Worm (Caenorhabditis elegans): Measurements from ENCODE around the gene paic-1.

paic-1 gene

DNA sequence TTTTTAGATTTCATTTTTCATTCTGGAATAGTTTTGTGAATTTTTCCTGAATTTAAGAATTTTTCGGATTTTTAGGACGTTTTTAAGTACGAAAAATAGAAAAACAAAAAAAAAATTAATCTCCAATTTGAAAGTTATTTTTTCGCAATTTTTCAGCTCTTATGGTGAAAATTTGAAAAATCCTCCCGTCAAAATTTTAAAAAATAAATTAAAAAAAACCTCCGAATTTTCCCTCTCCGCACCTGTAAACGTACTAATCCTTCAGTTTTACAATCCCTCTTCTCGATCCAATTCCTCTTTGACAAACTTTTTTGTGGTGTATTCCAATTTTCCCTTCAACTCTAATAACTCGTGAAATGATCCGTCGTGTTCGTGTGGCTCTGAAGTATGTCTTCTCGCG is 5.9 kb upstream of the paic-1 start, which contains the start of gene B0286.1:
TSS of gene B0286.1 (plus strand) at position 301 of the 400 bp plus-strand sequence.
- TF ChIP-seq B0310.2 (tag; optimal IDR thresholded peaks at IDR 0.05): no peak
- no peak for TF ChIP-seq F13C5.2 (tag; optimal IDR thresholded peaks at IDR 0.05)
- no peak for TF ChIP-seq tbx-37 (GFP tag; conservative IDR thresholded peaks at IDR 0.05)
- TF ChIP-seq ama-1 (optimal IDR thresholded peaks at IDR 0.05): no peak
- TF ChIP-seq tbx-11 (GFP tag; IDR thresholded peaks at IDR 0.05): no peak
- no peak for TF ChIP-seq pes-1 (GFP tag; IDR thresholded peaks at IDR 0.05)
- TF ChIP-seq tra-4 (tag; optimal IDR thresholded peaks at IDR 0.05): no peak
- no peak for TF ChIP-seq scrt-1 (GFP tag; IDR thresholded peaks at IDR 0.05)
- TF ChIP-seq ceh-36 (tag; optimal IDR thresholded peaks at IDR 0.05): no peak
- TF ChIP-seq ets-7 (tag; optimal IDR thresholded peaks at IDR 0.05): no peak
- no peak for TF ChIP-seq sea-1 (GFP tag; conservative IDR thresholded peaks at IDR 0.05)
- TF ChIP-seq hnd-1 (tag; optimal IDR thresholded peaks at IDR 0.05): no peak

DNA sequence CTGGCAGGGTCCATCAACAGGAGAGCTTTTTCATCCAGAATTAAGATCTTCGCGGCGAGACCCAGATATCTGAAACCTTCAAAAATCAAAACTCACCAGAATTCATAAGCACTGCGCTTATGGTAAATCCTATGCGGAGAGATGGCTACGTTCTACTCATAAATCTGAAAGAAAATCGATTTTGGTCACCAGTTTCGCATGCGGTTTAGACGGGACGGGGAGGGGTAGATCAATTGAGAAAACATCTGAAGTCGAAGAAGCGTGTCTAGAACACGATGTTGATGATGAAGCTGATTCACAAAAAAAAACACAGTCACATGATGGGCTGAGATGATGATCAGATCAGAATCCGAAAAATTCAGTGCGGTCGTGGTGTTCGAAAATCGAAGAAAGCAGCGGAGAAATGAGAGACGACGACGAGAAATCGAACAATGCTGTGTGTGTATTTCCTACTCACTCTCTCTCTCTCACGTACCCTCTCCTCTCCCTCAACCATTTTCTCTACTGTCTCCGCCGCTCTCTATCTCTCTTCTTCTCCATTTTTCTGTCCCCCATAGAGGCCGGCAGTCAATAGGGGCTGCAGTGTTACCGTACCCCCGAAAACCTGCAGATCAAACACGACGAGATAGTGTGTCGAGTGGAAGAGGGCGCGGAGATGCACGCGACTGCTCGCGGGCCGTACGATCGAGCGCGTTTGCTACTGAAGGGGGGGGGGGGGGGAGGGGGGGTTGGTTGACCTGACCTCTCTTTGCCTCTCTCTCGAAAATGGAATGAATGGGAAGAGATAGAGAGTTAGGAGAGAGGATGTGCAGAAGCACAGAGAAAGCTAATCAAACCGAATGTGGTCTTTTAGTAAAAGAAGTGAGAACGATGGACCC is 4.2 kb upstream of the paic-1 start, which contains the start of gene ntl-2:
TSS of gene ntl-2 (minus strand) at position 171 of the 878 bp plus-strand sequence.
- TF ChIP-seq B0310.2 (tag; optimal IDR thresholded peaks at IDR 0.05): peak; percentile 55
- peak; percentile 75 for TF ChIP-seq F13C5.2 (tag; optimal IDR thresholded peaks at IDR 0.05)
- TF ChIP-seq aly-1 (tag; optimal IDR thresholded peaks at IDR 0.05): no peak
- TF ChIP-seq ceh-13 (GFP tag; optimal IDR thresholded peaks at IDR 0.05): peak; percentile 16
- peak; percentile 44; the same call in 1 of the 2 replicates for TF ChIP-seq tbx-11 (GFP tag; IDR thresholded peaks at IDR 0.05)
- TF ChIP-seq sea-1 (GFP tag; conservative IDR thresholded peaks at IDR 0.05): 0 out of 2 replicates have a peak, but pooled peaks have one; percentile 58
- no peak for TF ChIP-seq tbx-37 (GFP tag; conservative IDR thresholded peaks at IDR 0.05)
- no peak for TF ChIP-seq tra-4 (tag; optimal IDR thresholded peaks at IDR 0.05)
- peak; percentile 67 for TF ChIP-seq ceh-36 (tag; optimal IDR thresholded peaks at IDR 0.05)
- no peak for TF ChIP-seq scrt-1 (GFP tag; IDR thresholded peaks at IDR 0.05)
- TF ChIP-seq hmbx-1 (tag; optimal IDR thresholded peaks at IDR 0.05): no peak
- TF ChIP-seq ama-1 (optimal IDR thresholded peaks at IDR 0.05): no peak
- TF ChIP-seq hmg-4 (GFP tag; optimal IDR thresholded peaks at IDR 0.05): peak; percentile 93
- TF ChIP-seq pes-1 (GFP tag; IDR thresholded peaks at IDR 0.05): peak; percentile 66
- no peak for TF ChIP-seq ets-7 (tag; optimal IDR thresholded peaks at IDR 0.05)
- peak; percentile 29; the same call in 1 of the 2 replicates for TF ChIP-seq flt-1 (GFP tag; IDR thresholded peaks at IDR 0.05)
- TF ChIP-seq hnd-1 (tag; optimal IDR thresholded peaks at IDR 0.05): no peak

DNA sequence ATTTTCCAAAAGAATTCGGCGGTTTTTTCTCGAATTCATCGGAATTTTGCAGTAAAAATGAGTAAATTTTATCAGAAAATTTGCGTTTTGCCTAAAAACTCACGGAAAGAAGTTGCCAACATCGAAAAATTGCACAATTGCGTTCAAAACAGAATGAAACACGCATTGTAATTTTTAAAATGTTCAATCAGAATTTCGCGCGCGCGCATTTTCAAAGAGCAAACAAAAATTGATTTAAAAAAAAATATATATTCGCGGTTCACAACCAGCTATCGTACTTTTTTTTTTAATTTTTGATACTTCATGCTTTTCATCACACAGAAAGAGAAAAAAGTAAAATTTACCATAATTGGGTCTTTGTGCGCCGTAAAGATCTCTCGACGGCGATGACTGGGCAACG is 2.6 kb upstream of the paic-1 start:
- no peak for TF ChIP-seq ets-7 (tag; optimal IDR thresholded peaks at IDR 0.05)

DNA sequence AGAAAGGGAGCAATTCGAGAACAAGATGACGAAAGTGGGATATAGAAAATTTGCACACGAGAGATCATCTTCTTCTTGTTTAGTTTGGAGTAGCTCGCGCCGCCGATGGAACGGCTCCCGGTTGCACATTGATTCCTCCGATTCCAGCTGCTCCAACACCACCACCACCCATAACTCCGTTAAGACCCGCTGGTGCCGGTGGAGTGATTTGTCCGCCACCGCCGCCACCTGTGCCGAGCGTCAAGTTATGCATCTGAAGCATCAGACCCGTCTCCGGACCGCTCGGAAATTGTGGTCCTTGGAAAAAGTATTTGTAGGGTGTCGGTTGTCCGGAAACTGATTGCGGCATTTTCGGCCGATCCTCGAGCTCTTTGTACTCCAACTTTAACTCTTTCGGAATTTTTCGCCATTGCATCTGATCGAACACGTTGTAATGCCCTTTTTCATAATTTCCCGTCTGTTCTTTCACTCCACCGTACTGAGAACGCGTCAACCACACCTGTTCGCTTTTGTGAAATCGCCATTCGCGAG is 607 bp upstream of the paic-1 start:
- TF ChIP-seq hmg-4 (GFP tag; optimal IDR thresholded peaks at IDR 0.05): no peak
- no peak for TF ChIP-seq ama-1 (optimal IDR thresholded peaks at IDR 0.05)
- no peak for TF ChIP-seq sea-1 (GFP tag; conservative IDR thresholded peaks at IDR 0.05)
- TF ChIP-seq ceh-13 (GFP tag; optimal IDR thresholded peaks at IDR 0.05): no peak
- no peak for TF ChIP-seq F13C5.2 (tag; optimal IDR thresholded peaks at IDR 0.05)
- no peak for TF ChIP-seq tbx-37 (GFP tag; conservative IDR thresholded peaks at IDR 0.05)

DNA sequence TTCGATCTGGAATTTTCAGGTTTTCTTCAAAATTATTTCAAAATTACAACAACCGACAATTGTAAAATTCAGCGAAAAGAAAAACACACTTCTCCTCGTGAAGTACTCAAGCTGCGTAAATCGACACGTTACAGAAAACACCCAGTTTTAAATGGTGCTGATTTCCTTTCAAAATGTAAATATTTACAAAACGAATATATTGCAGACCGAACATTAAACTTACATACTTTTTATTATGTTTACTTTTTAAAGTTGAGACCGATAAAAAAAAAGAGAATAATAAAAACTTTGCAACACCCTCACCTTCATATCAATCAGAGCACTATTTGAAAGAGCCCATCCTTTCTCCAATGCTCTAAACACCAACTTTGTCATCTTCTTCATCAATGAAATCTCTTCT is 1.5 kb downstream of the paic-1 start:
- no peak for TF ChIP-seq hmg-4 (GFP tag; optimal IDR thresholded peaks at IDR 0.05)
- TF ChIP-seq aly-1 (tag; optimal IDR thresholded peaks at IDR 0.05): no peak
- TF ChIP-seq tbx-11 (GFP tag; IDR thresholded peaks at IDR 0.05): no peak
- TF ChIP-seq flt-1 (GFP tag; IDR thresholded peaks at IDR 0.05): no peak
- TF ChIP-seq ets-7 (tag; optimal IDR thresholded peaks at IDR 0.05): no peak
- no peak for TF ChIP-seq ceh-13 (GFP tag; optimal IDR thresholded peaks at IDR 0.05)
- TF ChIP-seq hmbx-1 (tag; optimal IDR thresholded peaks at IDR 0.05): no peak
- no peak for TF ChIP-seq ama-1 (optimal IDR thresholded peaks at IDR 0.05)
- no peak for TF ChIP-seq tbx-37 (GFP tag; conservative IDR thresholded peaks at IDR 0.05)
- no peak for TF ChIP-seq tra-4 (tag; optimal IDR thresholded peaks at IDR 0.05)
- no peak for TF ChIP-seq pes-1 (GFP tag; IDR thresholded peaks at IDR 0.05)
- no peak for TF ChIP-seq scrt-1 (GFP tag; IDR thresholded peaks at IDR 0.05)
- no peak for TF ChIP-seq ceh-36 (tag; optimal IDR thresholded peaks at IDR 0.05)
- no peak for TF ChIP-seq hnd-1 (tag; optimal IDR thresholded peaks at IDR 0.05)
- TF ChIP-seq sea-1 (GFP tag; conservative IDR thresholded peaks at IDR 0.05): no peak
- TF ChIP-seq F13C5.2 (tag; optimal IDR thresholded peaks at IDR 0.05): no peak
- TF ChIP-seq B0310.2 (tag; optimal IDR thresholded peaks at IDR 0.05): no peak

DNA sequence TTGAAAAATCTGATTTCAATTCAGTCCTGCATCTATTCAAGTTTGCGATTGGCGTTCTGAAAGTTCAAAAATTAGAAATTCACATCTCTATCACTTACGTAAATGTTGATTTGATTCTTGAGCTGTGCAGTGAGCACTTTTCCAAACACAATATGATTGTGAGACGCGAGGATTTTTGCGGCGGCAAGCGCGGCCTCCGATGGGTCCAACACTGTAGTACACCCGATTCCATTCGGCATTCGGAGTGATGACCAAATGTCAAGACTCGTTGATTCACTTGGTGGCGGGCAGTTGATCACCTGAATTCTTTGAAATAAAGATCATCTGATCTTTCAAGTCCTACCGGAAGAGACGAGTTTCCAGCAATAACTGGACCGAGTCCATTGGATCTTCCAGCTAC is 2.6 kb downstream of the paic-1 start:
- TF ChIP-seq ceh-13 (GFP tag; optimal IDR thresholded peaks at IDR 0.05) (no peak), scrt-1 (GFP tag; IDR thresholded peaks at IDR 0.05) (no peak), tbx-11 (GFP tag; IDR thresholded peaks at IDR 0.05) (no peak), ets-7 (tag; optimal IDR thresholded peaks at IDR 0.05) (no peak), sea-1 (GFP tag; conservative IDR thresholded peaks at IDR 0.05) (no peak), ceh-36 (tag; optimal IDR thresholded peaks at IDR 0.05) (no peak), aly-1 (tag; optimal IDR thresholded peaks at IDR 0.05) (no peak), pes-1 (GFP tag; IDR thresholded peaks at IDR 0.05) (no peak)

DNA sequence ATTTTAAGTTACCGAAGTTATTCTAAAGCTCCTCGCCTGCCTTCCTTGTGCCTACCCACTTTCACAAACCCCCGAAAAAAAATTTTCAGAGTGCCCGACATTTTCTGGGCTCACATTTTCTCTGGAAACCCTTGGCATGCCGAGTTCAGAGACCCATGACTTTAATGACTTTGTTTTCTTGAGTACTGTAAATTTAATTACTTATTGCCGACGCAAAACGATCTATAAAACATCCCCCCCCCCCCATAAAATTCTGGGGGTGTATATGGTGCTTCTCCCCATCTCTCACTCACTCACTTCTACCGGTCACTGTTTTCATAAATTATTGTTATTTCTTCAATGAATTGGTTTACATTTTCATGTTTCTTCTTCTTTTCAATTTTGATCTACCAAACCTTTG is 4.4 kb downstream of the paic-1 start, which contains the start of gene try-9:
TSS of gene try-9 (plus strand) at position 301 of the 400 bp plus-strand sequence.
- TF ChIP-seq pes-1 (GFP tag; IDR thresholded peaks at IDR 0.05): no peak
- no peak for TF ChIP-seq ets-7 (tag; optimal IDR thresholded peaks at IDR 0.05)
- TF ChIP-seq hmbx-1 (tag; optimal IDR thresholded peaks at IDR 0.05): no peak
- no peak for TF ChIP-seq tra-4 (tag; optimal IDR thresholded peaks at IDR 0.05)
- TF ChIP-seq tbx-37 (GFP tag; conservative IDR thresholded peaks at IDR 0.05): no peak
- no peak for TF ChIP-seq scrt-1 (GFP tag; IDR thresholded peaks at IDR 0.05)
- TF ChIP-seq sea-1 (GFP tag; conservative IDR thresholded peaks at IDR 0.05): no peak
